Worm (Caenorhabditis elegans) whole organism, L4 larva: Measurements from ENCODE around the gene npr-40.

Experiments
- aly-2 ChIP-seq: sonication (generic microtip); optimal IDR thresholded peaks from 2 replicates; lab custom pipeline; 2018; ENCODE audit warnings: missing biosample characterization, missing genetic modification characterization
- ama-1 ChIP-seq: fragments of 150-350 bp; optimal IDR thresholded peaks from 2 replicates; lab custom pipeline; 2014; ENCODE audit warnings: inconsistent platforms, mixed read lengths
- ceh-32 ChIP-seq: sonication (generic microtip); optimal IDR thresholded peaks from 2 replicates; lab custom pipeline; 2016; ENCODE audit warnings: mild to moderate bottlenecking, missing genetic modification characterization, missing compliant biosample characterization; ENCODE audit not compliant: poor library complexity
- skn-1 ChIP-seq: fragments of 150-350 bp; optimal IDR thresholded peaks from 2 replicates; lab custom pipeline; 2014; ENCODE audit warnings: missing biosample characterization, missing genetic modification characterization
- snpc-4 ChIP-seq: fragments of 150-350 bp; optimal IDR thresholded peaks from 2 replicates; lab custom pipeline; 2014; ENCODE audit warnings: missing biosample characterization, missing genetic modification characterization

DNA sequence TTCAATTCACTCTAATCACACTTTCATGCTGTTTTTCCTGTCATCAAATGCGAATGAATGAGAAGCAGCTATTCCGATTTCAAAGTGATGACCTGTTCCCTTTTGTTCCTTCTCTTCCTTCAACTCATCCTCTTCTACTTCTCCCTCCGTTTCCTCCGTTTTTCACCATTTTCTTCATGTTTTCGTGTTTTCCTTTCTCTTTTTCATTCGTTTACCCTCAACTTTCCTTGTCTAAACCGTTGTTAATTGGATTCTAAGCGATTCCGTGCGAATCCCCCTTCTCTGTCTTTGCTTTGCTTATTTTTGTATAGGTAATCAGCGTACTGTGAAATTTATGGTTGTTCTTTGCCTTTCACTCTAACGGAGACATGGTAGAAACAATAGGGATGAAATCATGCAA lies 32.8 kb upstream of the npr-40 start:
- TF ChIP-seq aly-2 (tag; lab: Kevin White, UChicago) (no peak), ama-1 (no peak), snpc-4 (no peak), skn-1 (no peak), ceh-32 (no peak)
